Worm (Caenorhabditis elegans) whole organism, L1 larva: ENCODE measurements around the gene rrc-1.

Source experiments
- C16A3.4 ChIP-seq: fragments of 150-350 bp; optimal IDR thresholded peaks from 2 replicates; lab custom pipeline; 2014; ENCODE audit warnings: missing biosample characterization, missing genetic modification characterization
- Y116A8C.19 ChIP-seq: sonication (generic microtip); optimal IDR thresholded peaks from 2 replicates; lab custom pipeline; 2016; ENCODE audit warnings: missing compliant biosample characterization, missing genetic modification characterization, borderline replicate concordance
- aha-1 ChIP-seq: fragments of 150-350 bp; optimal IDR thresholded peaks from 2 replicates; lab custom pipeline; 2014; ENCODE audit warnings: missing biosample characterization, missing genetic modification characterization
- aly-2 ChIP-seq: fragments of 150-350 bp; optimal IDR thresholded peaks from 2 replicates; lab custom pipeline; 2014; ENCODE audit warnings: missing biosample characterization, missing genetic modification characterization
- blmp-1 ChIP-seq: fragments of 150-350 bp; optimal IDR thresholded peaks from 2 replicates; lab custom pipeline; 2014; ENCODE audit warnings: missing biosample characterization, missing genetic modification characterization
- ceh-8 ChIP-seq: fragments of 200-800 bp; sonication (Bioruptor generic); optimal IDR thresholded peaks from 2 replicates; lab custom pipeline; 2018; ENCODE audit warnings: mild to moderate bottlenecking, missing genetic modification characterization, moderate library complexity, missing compliant biosample characterization
- ceh-82 ChIP-seq, 3 experiments: fragments of 150-350 bp in 1 of 3; sonication (generic microtip) in 2 of 3; optimal IDR thresholded peaks; 2 replicates each; lab custom pipeline; 2014 to 2017; ENCODE audit warnings: missing biosample characterization in 3 of 3, missing genetic modification characterization in 3 of 3
- ceh-88 ChIP-seq: fragments of 200-800 bp; sonication (Bioruptor generic); IDR thresholded peaks from 2 replicates; pipeline ENCODE4 v1.3.6; 2022; ENCODE audit warnings: missing genetic modification characterization, missing compliant biosample characterization
- ceh-90 ChIP-seq: sonication (generic microtip); optimal IDR thresholded peaks from 2 replicates; lab custom pipeline; 2016; ENCODE audit warnings: missing genetic modification characterization, missing compliant biosample characterization
- dsc-1 ChIP-seq: sonication (generic microtip); optimal IDR thresholded peaks from 2 replicates; lab custom pipeline; 2016; ENCODE audit warnings: mild to moderate bottlenecking, missing genetic modification characterization, missing compliant biosample characterization
- efl-1 ChIP-seq, 4 experiments: fragments of 150-350 bp; optimal IDR thresholded peaks in 3 of 4; peaks in 1 of 4; 1 replicate in 1 of 4; 2 replicates in 3 of 4; lab custom pipeline; 2014; ENCODE audit warnings: missing biosample characterization in 2 of 4, missing genetic modification characterization in 2 of 4, missing genetic modification reagents in 2 of 4
- elt-2 ChIP-seq: sonication (generic microtip); optimal IDR thresholded peaks from 2 replicates; lab custom pipeline; 2016; ENCODE audit warnings: missing genetic modification characterization, mild to moderate bottlenecking, inconsistent platforms, missing compliant biosample characterization, missing genetic modification reagents
- elt-3 ChIP-seq, 6 experiments: fragments of 150-350 bp in 1 of 6; sonication (generic microtip); optimal IDR thresholded peaks; 2 replicates each; lab custom pipeline; 2017 to 2018; ENCODE audit warnings: missing biosample characterization in 6 of 6, missing genetic modification characterization in 6 of 6, inconsistent platforms in 1 of 6
- ets-5 ChIP-seq: fragments of 200-800 bp; sonication (Bioruptor generic); IDR thresholded peaks from 2 replicates; pipeline ENCODE4 v1.3.6; 2022; ENCODE audit warnings: missing genetic modification characterization, missing compliant biosample characterization
- fkh-4 ChIP-seq: sonication (generic microtip); optimal IDR thresholded peaks from 2 replicates; lab custom pipeline; 2016; ENCODE audit warnings: missing compliant biosample characterization, missing genetic modification characterization, borderline replicate concordance
- irx-1 ChIP-seq: sonication (generic microtip); optimal IDR thresholded peaks from 2 replicates; lab custom pipeline; 2016; ENCODE audit warnings: missing genetic modification characterization, missing compliant biosample characterization
- lin-14 ChIP-seq: fragments of 200-800 bp; sonication (Bioruptor generic); optimal IDR thresholded peaks from 2 replicates; lab custom pipeline; 2018; ENCODE audit warnings: mild to moderate bottlenecking, missing genetic modification characterization, moderate library complexity, missing compliant biosample characterization
- lin-15B ChIP-seq: fragments of 150-350 bp; sonication (generic microtip); optimal IDR thresholded peaks from 3 replicates; lab custom pipeline; 2014; ENCODE audit warnings: missing biosample characterization, missing genetic modification characterization
- lin-39 ChIP-seq: fragments of 150-350 bp; optimal IDR thresholded peaks from 2 replicates; lab custom pipeline; 2014; ENCODE audit warnings: missing biosample characterization, missing genetic modification reagents, missing genetic modification characterization
- lsy-2 ChIP-seq, 2 experiments: fragments of 150-350 bp; optimal IDR thresholded peaks; 2 replicates each; lab custom pipeline; 2014; ENCODE audit warnings: missing biosample characterization in 2 of 2, missing genetic modification characterization in 2 of 2
- mab-9 ChIP-seq: fragments of 200-800 bp; sonication (Bioruptor generic); IDR thresholded peaks from 2 replicates; pipeline ENCODE4 v1.3.6; 2022; ENCODE audit warnings: missing genetic modification reagents, missing genetic modification characterization, missing compliant biosample characterization
- mdl-1 ChIP-seq, 2 experiments: fragments of 150-350 bp; optimal IDR thresholded peaks; 2 replicates each; lab custom pipeline; 2014 to 2017; ENCODE audit warnings: missing biosample characterization in 2 of 2, missing genetic modification characterization in 2 of 2, inconsistent platforms in 1 of 2
- mep-1 ChIP-seq: fragments of 150-350 bp; optimal IDR thresholded peaks from 2 replicates; lab custom pipeline; 2014; ENCODE audit warnings: missing biosample characterization, missing genetic modification characterization
- nhr-19 ChIP-seq: fragments of 200-800 bp; sonication (Bioruptor generic); conservative IDR thresholded peaks from 2 replicates; pipeline ENCODE4 v1.3.6; 2022; ENCODE audit warnings: missing genetic modification characterization, missing compliant biosample characterization
- pax-3 ChIP-seq: fragments of 200-800 bp; sonication (Bioruptor generic); optimal IDR thresholded peaks from 2 replicates; lab custom pipeline; 2018; ENCODE audit warnings: mild to moderate bottlenecking, missing genetic modification characterization, moderate library complexity, missing compliant biosample characterization
- skn-1 ChIP-seq: fragments of 150-350 bp; optimal IDR thresholded peaks from 2 replicates; lab custom pipeline; 2014; ENCODE audit warnings: missing biosample characterization, missing genetic modification characterization
- snu-23 ChIP-seq: sonication (generic microtip); optimal IDR thresholded peaks from 2 replicates; lab custom pipeline; 2016; ENCODE audit warnings: missing genetic modification characterization, missing compliant biosample characterization
- swsn-7 ChIP-seq: sonication (generic microtip); optimal IDR thresholded peaks from 2 replicates; lab custom pipeline; 2016; ENCODE audit warnings: missing genetic modification characterization, missing compliant biosample characterization
- tbx-2 ChIP-seq: sonication (generic microtip); optimal IDR thresholded peaks from 2 replicates; lab custom pipeline; 2016; ENCODE audit warnings: missing genetic modification characterization, missing compliant biosample characterization
- tlp-1 ChIP-seq: fragments of 150-350 bp; optimal IDR thresholded peaks from 2 replicates; lab custom pipeline; 2014; ENCODE audit warnings: missing biosample characterization, missing genetic modification characterization
- unc-130 ChIP-seq: fragments of 150-350 bp; optimal IDR thresholded peaks from 2 replicates; lab custom pipeline; 2017; ENCODE audit warnings: missing biosample characterization, missing genetic modification characterization, inconsistent platforms
- unc-30 ChIP-seq: sonication (generic microtip); optimal IDR thresholded peaks from 2 replicates; lab custom pipeline; 2017; ENCODE audit warnings: missing biosample characterization, missing genetic modification characterization
- unc-98 ChIP-seq: fragments of 200-800 bp; sonication (Bioruptor generic); IDR thresholded peaks from 2 replicates; pipeline ENCODE4 v1.3.6; 2022; ENCODE audit warnings: missing genetic modification characterization, missing compliant biosample characterization
- ztf-4 ChIP-seq: fragments of 150-350 bp; optimal IDR thresholded peaks from 2 replicates; lab custom pipeline; 2014; ENCODE audit warnings: missing biosample characterization, missing genetic modification characterization

Gene rrc-1

DNA sequence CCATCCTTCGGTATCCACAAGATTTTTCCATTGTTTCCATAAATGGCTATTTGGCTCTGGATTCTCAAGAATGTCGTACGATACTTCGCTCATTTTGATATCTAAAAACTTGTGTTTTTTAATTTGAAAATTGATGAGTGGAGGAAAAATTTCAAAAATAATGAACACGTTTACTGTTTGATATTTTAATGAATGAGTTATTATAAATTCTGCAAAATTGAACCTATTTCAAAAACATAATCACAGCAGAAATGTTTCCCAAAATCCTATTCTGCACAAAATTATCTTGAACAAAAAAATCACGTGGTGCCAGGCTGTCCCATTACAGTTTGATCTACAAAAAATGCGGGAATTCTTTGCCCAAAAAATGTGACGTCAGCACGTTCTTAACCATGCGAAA lies 36.9 kb downstream of the rrc-1 start, which contains the start of gene F36G3.2:
TSS of gene F36G3.2 (minus strand) at position 101 of the 400 bp plus-strand sequence.
- no peak for TF ChIP-seq C16A3.4 (tag; lab: Kevin White, UChicago)
- TF ChIP-seq lin-14 (GFP tag; lab: Kevin White, UChicago) = no peak
- no peak for TF ChIP-seq unc-130
- no peak for TF ChIP-seq ceh-8 (GFP tag; lab: Kevin White, UChicago)
- no peak for TF ChIP-seq skn-1 (tag; lab: Kevin White, UChicago)
- TF ChIP-seq aha-1 (tag; lab: Kevin White, UChicago) = no peak
- no peak for TF ChIP-seq aly-2 (tag; lab: Kevin White, UChicago)
- no peak for TF ChIP-seq mab-9 (GFP tag; lab: Robert Waterston, UW)
- no peak for TF ChIP-seq ceh-88
- no peak for TF ChIP-seq ceh-90
- no peak for TF ChIP-seq mdl-1 (tag; optimal IDR thresholded peaks at IDR 0.05; lab: Kevin White, UChicago)
- no peak for TF ChIP-seq pax-3
- no peak for TF ChIP-seq tbx-2 (tag; lab: Kevin White, UChicago)
- no peak for TF ChIP-seq ceh-82 (tag; optimal IDR thresholded peaks at IDR 0.05; lab: Kevin White, UChicago)
- TF ChIP-seq lin-15B (tag; lab: Kevin White, UChicago) = no peak
- TF ChIP-seq swsn-7 = no peak
- TF ChIP-seq ets-5 (GFP tag; lab: Robert Waterston, UW) = no peak
- no peak for TF ChIP-seq unc-98 (GFP tag; lab: Robert Waterston, UW)
- no peak for TF ChIP-seq Y116A8C.19 (tag; lab: Kevin White, UChicago)

ce11 chrX:9789110-9789509 lies 42.0 kb downstream of the rrc-1 start, which contains the start of gene F36G3.1:
Gene F36G3.1 (minus strand): TSS chrX:9789210.
- TF ChIP-seq efl-1 (optimal IDR thresholded peaks at IDR 0.05; lab: Kevin White, UChicago) (no peak), efl-1 (GFP tag; optimal IDR thresholded peaks at IDR 0.05 in 1 of 2; lab: Kevin White, UChicago) (peak in 1 of 2 experiments; percentile 36), ztf-4 (tag; lab: Kevin White, UChicago) (no peak)

DNA sequence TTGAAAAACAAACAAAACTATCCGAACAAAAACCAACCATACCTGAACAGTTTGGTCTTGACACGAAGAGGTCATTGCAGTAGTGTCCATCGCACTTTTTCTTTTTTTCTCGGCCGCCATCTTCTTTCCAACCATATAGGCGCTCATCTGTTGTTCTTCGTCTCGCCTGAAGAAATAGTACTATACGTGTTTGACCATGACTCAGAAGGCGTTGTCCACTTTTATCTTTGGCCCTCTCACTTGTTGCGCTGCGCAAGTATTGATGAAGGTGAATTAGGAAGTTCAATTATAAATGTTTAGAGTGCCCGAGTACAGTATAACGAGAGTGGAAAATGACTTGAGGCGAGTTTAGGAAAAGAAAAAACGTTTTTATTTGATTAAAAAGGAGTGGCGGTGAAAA lies 45.2 kb downstream of the rrc-1 start:
- TF ChIP-seq lin-39 (no peak), unc-30 (no peak), nhr-19 (no peak), unc-130 (peak; percentile 0), elt-3 (tag; optimal IDR thresholded peaks at IDR 0.05; lab: Kevin White, UChicago) (peak in 1 of 6 experiments; percentile 14), mep-1 (tag; lab: Kevin White, UChicago) (peak; percentile 65), blmp-1 (tag; lab: Kevin White, UChicago) (peak; percentile 94), lin-14 (GFP tag; lab: Kevin White, UChicago) (peak; percentile 61), snu-23 (GFP tag; lab: Kevin White, UChicago) (peak; percentile 31), irx-1 (tag; lab: Kevin White, UChicago) (no peak), swsn-7 (no peak), lsy-2 (tag; optimal IDR thresholded peaks at IDR 0.05; lab: Kevin White, UChicago) (peak in 1 of 2 experiments; percentile 8), tbx-2 (tag; lab: Kevin White, UChicago) (peak; percentile 8)

ce11 chrX:9782389-9782939 lies 48.6 kb downstream of the rrc-1 start:
- TF ChIP-seq blmp-1 (tag; lab: Kevin White, UChicago) (no peak), efl-1 (optimal IDR thresholded peaks at IDR 0.05; lab: Kevin White, UChicago) (no peak), efl-1 (GFP tag; optimal IDR thresholded peaks at IDR 0.05 in 1 of 2; lab: Kevin White, UChicago) (peak in 1 of 2 experiments; percentile 80), fkh-4 (peak; percentile 49), dsc-1 (tag; lab: Kevin White, UChicago) (peak; percentile 77), elt-2 (tag; lab: Kevin White, UChicago) (peak; percentile 59), ceh-8 (GFP tag; lab: Kevin White, UChicago) (no peak), tlp-1 (tag; lab: Kevin White, UChicago) (no peak)

DNA sequence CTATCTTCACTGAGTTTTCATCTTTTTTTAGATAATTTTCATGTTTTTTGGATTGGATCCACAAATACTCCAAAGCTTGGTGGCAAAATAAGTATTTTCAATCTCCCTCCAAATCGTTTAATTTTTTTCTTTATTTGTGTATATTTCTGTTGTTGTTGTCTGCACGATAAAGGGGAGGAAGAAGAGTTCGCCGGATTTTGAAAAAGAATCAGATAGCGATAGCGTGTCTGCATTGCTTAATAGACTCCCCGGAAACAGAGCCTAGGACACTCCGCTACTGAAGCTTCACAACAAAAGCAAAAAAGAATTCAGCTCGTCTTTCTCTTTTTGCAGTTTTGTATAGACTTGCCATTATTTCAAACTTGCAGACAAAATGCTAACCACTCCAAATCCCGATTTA lies 53.6 kb downstream of the rrc-1 start, which contains the start of gene T09B9.5:
TSS of gene T09B9.5 (plus strand) at position 301 of the 400 bp plus-strand sequence.
- TF ChIP-seq mdl-1 (tag; optimal IDR thresholded peaks at IDR 0.05; lab: Kevin White, UChicago) = no peak
- TF ChIP-seq, all 84 proteins: peak for 0
